Worm (Caenorhabditis elegans) whole organism, mixed stage, embryonic: Measurements from ENCODE around the gene sri-73.

Experiments
- hlh-1 ChIP-seq: fragments of 150-350 bp; optimal IDR thresholded peaks from 2 replicates; lab custom pipeline; 2014; ENCODE audit warnings: missing biosample characterization, missing genetic modification reagents, missing genetic modification characterization
- mab-5 ChIP-seq: fragments of 150-350 bp; optimal IDR thresholded peaks from 2 replicates; lab custom pipeline; 2014; ENCODE audit warnings: missing biosample characterization, missing genetic modification characterization
- nhr-2 ChIP-seq: fragments of 150-350 bp; optimal IDR thresholded peaks from 2 replicates; lab custom pipeline; 2014; ENCODE audit warnings: missing biosample characterization, missing genetic modification characterization
- nhr-237 ChIP-seq: fragments of 150-350 bp; optimal IDR thresholded peaks from 2 replicates; lab custom pipeline; 2014; ENCODE audit warnings: missing biosample characterization, missing genetic modification characterization
- ztf-11 ChIP-seq: fragments of 150-350 bp; optimal IDR thresholded peaks from 2 replicates; lab custom pipeline; 2014; ENCODE audit warnings: missing biosample characterization, missing genetic modification characterization

ce11 chrV:524058-524457 lies 41.8 kb downstream of the sri-73 start, which contains the start of gene lipl-3:
- TF ChIP-seq nhr-237 (tag; lab: Kevin White, UChicago) (no peak), ztf-11 (tag; lab: Kevin White, UChicago) (no peak), mab-5 (tag; lab: Kevin White, UChicago) (no peak), hlh-1 (tag; lab: Kevin White, UChicago) (no peak), nhr-2 (tag; lab: Kevin White, UChicago) (no peak)
